Worm (Caenorhabditis elegans) whole organism, L4 larva: ENCODE data around the gene srz-44.
"Not testable (repeated sequence)": the region's sequence is repeated elsewhere in the genome, so short reads cannot be mapped to it uniquely, and the experiment has no call there.

Source experiments
- T20F7.1 ChIP-seq: fragments of 200-800 bp; sonication (Bioruptor generic); optimal IDR thresholded peaks from 2 replicates; lab custom pipeline; 2018; ENCODE audit warnings: mild to moderate bottlenecking, missing genetic modification characterization, missing compliant biosample characterization
- Y48G9A.11 ChIP-seq: fragments of 200-800 bp; sonication (Bioruptor generic); IDR thresholded peaks from 2 replicates; pipeline ENCODE4 v1.3.6; 2022; ENCODE audit warnings: missing genetic modification reagents, missing genetic modification characterization, missing compliant biosample characterization
- Y5F2A.4 ChIP-seq: fragments of 200-800 bp; sonication (Bioruptor generic); optimal IDR thresholded peaks from 2 replicates; lab custom pipeline; 2018; ENCODE audit warnings: mild to moderate bottlenecking, missing genetic modification characterization, missing compliant biosample characterization
- ZK337.2 ChIP-seq: fragments of 200-800 bp; sonication (Bioruptor generic); IDR thresholded peaks from 2 replicates; pipeline ENCODE4 v1.3.6; 2022; ENCODE audit warnings: missing genetic modification reagents, missing genetic modification characterization, missing compliant biosample characterization
- ZK546.5 ChIP-seq, 2 experiments: sonication (generic microtip); optimal IDR thresholded peaks; 2 replicates each; lab custom pipeline; 2017; ENCODE audit warnings: missing biosample characterization in 2 of 2, missing genetic modification characterization in 2 of 2
- aha-1 ChIP-seq: fragments of 150-350 bp; peaks from one replicate; lab custom pipeline; 2014; ENCODE audit warnings: missing biosample characterization, missing genetic modification characterization
- ama-1 ChIP-seq: fragments of 150-350 bp; optimal IDR thresholded peaks from 2 replicates; lab custom pipeline; 2014; ENCODE audit warnings: inconsistent platforms, mixed read lengths
- arid-1 ChIP-seq: fragments of 200-800 bp; sonication (Bioruptor generic); conservative IDR thresholded peaks from 2 replicates; pipeline ENCODE4 v1.3.6; 2022; ENCODE audit warnings: missing genetic modification reagents, missing genetic modification characterization, missing compliant biosample characterization
- attf-4 ChIP-seq: sonication (generic microtip); optimal IDR thresholded peaks from 3 replicates; lab custom pipeline; 2017; ENCODE audit warnings: missing biosample characterization, missing genetic modification characterization
- ceh-32 ChIP-seq: sonication (generic microtip); optimal IDR thresholded peaks from 2 replicates; lab custom pipeline; 2016; ENCODE audit warnings: mild to moderate bottlenecking, missing genetic modification characterization, missing compliant biosample characterization; ENCODE audit not compliant: poor library complexity
- ceh-44 ChIP-seq: fragments of 200-800 bp; sonication (Bioruptor generic); IDR thresholded peaks from 2 replicates; pipeline ENCODE4 v1.3.6; 2022; ENCODE audit warnings: missing genetic modification reagents, missing genetic modification characterization, missing compliant biosample characterization
- ceh-62 ChIP-seq: sonication (generic microtip); optimal IDR thresholded peaks from 2 replicates; lab custom pipeline; 2017; ENCODE audit warnings: missing biosample characterization, missing genetic modification characterization
- ces-1 ChIP-seq: fragments of 150-350 bp; sonication (generic microtip); optimal IDR thresholded peaks from 4 replicates; lab custom pipeline; 2014; ENCODE audit warnings: missing biosample characterization, missing genetic modification reagents, missing genetic modification characterization
- daf-8 ChIP-seq: fragments of 200-800 bp; sonication (Bioruptor generic); IDR thresholded peaks from 2 replicates; pipeline ENCODE4 v1.3.6; 2022; ENCODE audit warnings: missing genetic modification characterization, missing compliant biosample characterization
- dpl-1 ChIP-seq: fragments of 150-350 bp; optimal IDR thresholded peaks from 2 replicates; lab custom pipeline; 2014; ENCODE audit warnings: missing biosample characterization, missing genetic modification reagents, missing genetic modification characterization
- duxl-1 ChIP-seq: sonication (generic microtip); optimal IDR thresholded peaks from 2 replicates; lab custom pipeline; 2016; ENCODE audit warnings: mild to moderate bottlenecking, missing genetic modification characterization, moderate library complexity, missing compliant biosample characterization; ENCODE audit not compliant: poor library complexity
- hlh-30 ChIP-seq: sonication (generic microtip); optimal IDR thresholded peaks from 2 replicates; lab custom pipeline; 2017; ENCODE audit warnings: antibody characterized with exemption, mild to moderate bottlenecking, missing genetic modification characterization, missing compliant biosample characterization; ENCODE audit not compliant: insufficient read depth
- lin-13 ChIP-seq: fragments of 150-350 bp; optimal IDR thresholded peaks from 2 replicates; lab custom pipeline; 2014; ENCODE audit warnings: missing biosample characterization, missing genetic modification reagents, missing genetic modification characterization
- lin-29 ChIP-seq: fragments of 200-800 bp; sonication (Bioruptor generic); IDR thresholded peaks from 2 replicates; pipeline ENCODE4 v1.3.6; 2022; ENCODE audit warnings: missing genetic modification reagents, missing genetic modification characterization, missing compliant biosample characterization
- lin-38 ChIP-seq: fragments of 200-800 bp; sonication (Bioruptor generic); IDR thresholded peaks from 2 replicates; pipeline ENCODE4 v1.3.6; 2022; ENCODE audit warnings: missing genetic modification reagents, missing genetic modification characterization, missing compliant biosample characterization
- lin-39 ChIP-seq: fragments of 150-350 bp; optimal IDR thresholded peaks from 2 replicates; lab custom pipeline; 2014; ENCODE audit warnings: missing biosample characterization, missing genetic modification reagents, missing genetic modification characterization
- madf-9 ChIP-seq: fragments of 200-800 bp; sonication (Bioruptor generic); conservative IDR thresholded peaks from 2 replicates; pipeline ENCODE4 v1.3.6; 2022; ENCODE audit warnings: missing genetic modification reagents, missing genetic modification characterization, missing compliant biosample characterization
- mep-1 ChIP-seq: fragments of 150-350 bp; sonication (generic microtip); optimal IDR thresholded peaks from 3 replicates; lab custom pipeline; 2014; ENCODE audit warnings: missing biosample characterization, missing genetic modification characterization
- mxl-2 ChIP-seq: fragments of 200-800 bp; sonication (Bioruptor generic); conservative IDR thresholded peaks from 2 replicates; pipeline ENCODE4 v1.3.6; 2022; ENCODE audit warnings: missing genetic modification reagents, missing genetic modification characterization, missing compliant biosample characterization
- nhr-10 ChIP-seq: fragments of 150-350 bp; optimal IDR thresholded peaks from 2 replicates; lab custom pipeline; 2014; ENCODE audit warnings: missing biosample characterization, missing genetic modification characterization
- nhr-25 ChIP-seq: sonication (generic microtip); optimal IDR thresholded peaks from 2 replicates; lab custom pipeline; 2017; ENCODE audit warnings: missing genetic modification characterization, mild to moderate bottlenecking, missing compliant biosample characterization, antibody characterized with exemption, moderate library complexity, borderline replicate concordance; ENCODE audit not compliant: insufficient read depth
- nhr-42 ChIP-seq: fragments of 200-800 bp; sonication (Bioruptor generic); IDR thresholded peaks from 2 replicates; pipeline ENCODE4 v1.3.6; 2022; ENCODE audit warnings: missing genetic modification characterization, missing compliant biosample characterization
- nhr-6 ChIP-seq: fragments of 150-350 bp; optimal IDR thresholded peaks from 2 replicates; lab custom pipeline; 2014; ENCODE audit warnings: missing biosample characterization, missing genetic modification characterization
- nhr-77 ChIP-seq: fragments of 150-350 bp; optimal IDR thresholded peaks from 2 replicates; lab custom pipeline; 2014; ENCODE audit warnings: missing biosample characterization, missing genetic modification characterization
- set-16 ChIP-seq: fragments of 200-800 bp; sonication (Bioruptor generic); IDR thresholded peaks from 2 replicates; pipeline ENCODE4 v1.3.6; 2022; ENCODE audit warnings: missing genetic modification reagents, missing genetic modification characterization, missing compliant biosample characterization
- skn-1 ChIP-seq: fragments of 150-350 bp; optimal IDR thresholded peaks from 2 replicates; lab custom pipeline; 2014; ENCODE audit warnings: missing biosample characterization, missing genetic modification characterization
- snpc-1.2 ChIP-seq: fragments of 200-800 bp; sonication (Bioruptor generic); IDR thresholded peaks from 2 replicates; pipeline ENCODE4 v1.3.6; 2022; ENCODE audit warnings: missing genetic modification reagents, missing genetic modification characterization, missing compliant biosample characterization
- tra-1 ChIP-seq: fragments of 200-800 bp; sonication (Bioruptor generic); IDR thresholded peaks from 2 replicates; pipeline ENCODE4 v1.3.6; 2022; ENCODE audit warnings: missing genetic modification reagents, missing genetic modification characterization, missing compliant biosample characterization
- vab-7 ChIP-seq: fragments of 200-800 bp; sonication (Bioruptor generic); IDR thresholded peaks from 2 replicates; pipeline ENCODE4 v1.3.6; 2022; ENCODE audit warnings: missing genetic modification reagents, missing genetic modification characterization, missing compliant biosample characterization

The srz-44 gene

ce11 chrV:15650167-15650566 lies 11.4 kb upstream of the srz-44 start, which contains the start of gene sru-42:
sru-42 (plus strand) TSS chrV:15650467.
- TF ChIP-seq tra-1 (GFP tag; lab: Robert Waterston, UW): no peak
- TF ChIP-seq set-16: no peak
- no peak for TF ChIP-seq snpc-1.2
- no peak for TF ChIP-seq ces-1 (GFP tag; lab: Kevin White, UChicago)
- no peak for TF ChIP-seq dpl-1 (GFP tag; lab: Kevin White, UChicago)
- TF ChIP-seq T20F7.1 (GFP tag; lab: Kevin White, UChicago): no peak
- TF ChIP-seq arid-1 (GFP tag; lab: Robert Waterston, UW): no peak
- TF ChIP-seq ceh-62 (tag; lab: Kevin White, UChicago): no peak
- TF ChIP-seq lin-39: no peak
- TF ChIP-seq nhr-77 (tag; lab: Kevin White, UChicago): no peak
- TF ChIP-seq ZK337.2 (GFP tag; lab: Robert Waterston, UW): no peak
- TF ChIP-seq lin-29: no peak
- TF ChIP-seq mxl-2: no peak
- TF ChIP-seq duxl-1 (tag; lab: Kevin White, UChicago): no peak
- no peak for TF ChIP-seq nhr-10

ce11 chrV:15647536-15648085 lies 8.9 kb upstream of the srz-44 start, which contains the start of the genes C55A1.7 and C55A1.6:
C55A1.7 (minus strand) TSS chrV:15647636.
C55A1.6 (plus strand) TSS chrV:15648035.
- TF ChIP-seq madf-9; aha-1 (tag; lab: Kevin White, UChicago); ceh-32 (tag; lab: Kevin White, UChicago): not testable (repeated sequence)

DNA sequence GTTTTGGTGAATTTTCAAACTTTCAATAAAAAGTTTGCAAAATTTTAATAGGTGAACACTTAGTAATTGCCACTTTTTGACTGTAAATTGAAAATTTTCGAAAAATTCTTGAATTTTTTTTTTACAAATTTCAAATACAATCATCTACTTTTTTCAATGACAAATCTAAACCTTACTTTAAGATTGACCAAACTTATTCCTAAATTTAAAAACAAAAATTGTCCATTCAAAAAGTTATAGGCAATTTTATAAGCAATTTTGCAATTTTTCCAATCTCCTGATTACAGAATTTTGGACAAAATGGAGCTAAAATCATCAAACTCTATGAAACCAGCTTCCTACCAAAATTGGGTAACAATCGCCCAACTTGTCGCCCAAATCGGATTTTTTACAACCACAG lies 5.8 kb upstream of the srz-44 start, which contains the start of gene str-23:
Gene str-23, plus strand, starts transcription at position 301 of the 400 bp plus-strand sequence.
- TF ChIP-seq dpl-1 (GFP tag; lab: Kevin White, UChicago) (no peak), mep-1 (tag; lab: Kevin White, UChicago) (no peak), ceh-44 (GFP tag; lab: Robert Waterston, UW) (no peak), vab-7 (GFP tag; lab: Robert Waterston, UW) (no peak), skn-1 (tag; lab: Kevin White, UChicago) (no peak), hlh-30 (tag; lab: Kevin White, UChicago) (no peak), lin-13 (GFP tag; lab: Kevin White, UChicago) (no peak), nhr-42 (GFP tag; lab: Robert Waterston, UW) (no peak), Y48G9A.11 (GFP tag; lab: Robert Waterston, UW) (no peak), attf-4 (tag; lab: Kevin White, UChicago) (no peak), nhr-25 (tag; lab: Kevin White, UChicago) (no peak), ZK546.5 (tag; optimal IDR thresholded peaks at IDR 0.05; lab: Kevin White, UChicago) (no peak), daf-8 (no peak), nhr-6 (tag; lab: Kevin White, UChicago) (no peak)

DNA sequence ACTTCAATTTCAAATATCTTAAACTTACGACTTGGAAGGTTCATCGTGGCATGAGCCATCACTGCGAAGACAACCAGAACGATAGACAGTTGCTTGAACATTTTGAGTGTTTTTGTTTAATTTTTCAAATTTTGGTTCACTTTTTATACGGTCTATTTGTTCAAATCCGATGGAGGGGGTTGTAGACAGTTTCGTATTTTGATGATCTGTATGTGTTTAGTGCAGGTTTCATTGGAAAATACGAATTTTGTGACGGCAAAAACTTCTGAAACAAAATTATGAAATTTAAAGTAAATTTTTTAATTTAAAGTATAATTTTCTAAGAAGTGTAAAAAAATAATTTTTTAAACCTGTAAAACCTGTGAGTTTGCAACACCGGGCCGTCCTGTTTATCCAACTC lies 4.4 kb upstream of the srz-44 start, which contains the start of gene C55A1.4:
Gene C55A1.4, minus strand, starts transcription at position 101 of the 400 bp plus-strand sequence.
- not testable (repeated sequence) for TF ChIP-seq Y5F2A.4 (GFP tag; lab: Kevin White, UChicago); ama-1; lin-38
